Fruit fly (Drosophila melanogaster) whole organism, wandering third instar larva: ENCODE results near the gene CG5376.
A peak's percentile ranks its signal among the peaks of the same experiment; 100 is the strongest.

Experiments
- Abd-B ChIP-seq: fragments of >200 bp; optimal IDR thresholded peaks from 2 replicates; lab custom pipeline; 2017; ENCODE audit warnings: missing biosample characterization, missing genetic modification characterization
- CG32264 ChIP-seq: fragments of 200-800 bp; sonication (Bioruptor generic); optimal IDR thresholded peaks from 2 replicates; lab custom pipeline; 2016; ENCODE audit warnings: missing biosample characterization, missing genetic modification characterization
- CG9705 ChIP-seq: fragments of 200-800 bp; sonication (Bioruptor generic); optimal IDR thresholded peaks from 2 replicates; lab custom pipeline; 2018; ENCODE audit warnings: missing biosample characterization, mild to moderate bottlenecking, missing genetic modification characterization
- CrebA ChIP-seq: fragments of 200-800 bp; sonication (Bioruptor generic); optimal IDR thresholded peaks from 2 replicates; lab custom pipeline; 2016; ENCODE audit warnings: missing biosample characterization, mild to moderate bottlenecking, missing genetic modification characterization, borderline replicate concordance
- Dfd ChIP-seq: fragments of >200 bp; optimal IDR thresholded peaks from 2 replicates; lab custom pipeline; 2017; ENCODE audit warnings: missing biosample characterization, missing genetic modification characterization
- Dif ChIP-seq: fragments of 200-275, 200-300 bp; sonication (Bioruptor generic); optimal IDR thresholded peaks from 2 replicates; lab custom pipeline; 2018; ENCODE audit warnings: missing biosample characterization, missing genetic modification characterization; ENCODE audit not compliant: partially characterized antibody
- GATAd ChIP-seq: sonication (Bioruptor generic); optimal IDR thresholded peaks from 2 replicates; lab custom pipeline; 2016; ENCODE audit warnings: missing biosample characterization, missing genetic modification characterization
- HLH106 ChIP-seq: fragments of 200-800 bp; optimal IDR thresholded peaks from 3 replicates; lab custom pipeline; 2019; ENCODE audit warnings: missing biosample characterization, mild to moderate bottlenecking, missing genetic modification characterization, moderate library complexity
- Hnf4 ChIP-seq: fragments of 200-800 bp; sonication (Bioruptor generic); optimal IDR thresholded peaks from 2 replicates; lab custom pipeline; 2016; ENCODE audit warnings: missing biosample characterization, mild to moderate bottlenecking, missing genetic modification characterization
- Hr78 ChIP-seq: fragments of >200 bp; optimal IDR thresholded peaks from 2 replicates; lab custom pipeline; 2017; ENCODE audit warnings: missing biosample characterization, missing genetic modification characterization
- Hr83 ChIP-seq: fragments of 200-300 bp; sonication (Bioruptor generic); optimal IDR thresholded peaks from 2 replicates; lab custom pipeline; 2016; ENCODE audit warnings: missing biosample characterization, mild to moderate bottlenecking, missing genetic modification characterization, moderate library complexity; ENCODE audit not compliant: poor library complexity, severe bottlenecking
- Jra ChIP-seq: sonication (Bioruptor generic); optimal IDR thresholded peaks from 2 replicates; lab custom pipeline; 2016; ENCODE audit warnings: missing biosample characterization, missing genetic modification characterization
- Mio ChIP-seq: sonication (Bioruptor generic); optimal IDR thresholded peaks from 2 replicates; lab custom pipeline; 2016; ENCODE audit warnings: missing biosample characterization, missing genetic modification characterization
- Myc ChIP-seq: fragments of >200 bp; optimal IDR thresholded peaks from 2 replicates; lab custom pipeline; 2017
- N ChIP-seq: fragments of >200 bp; optimal IDR thresholded peaks from 2 replicates; lab custom pipeline; 2018; ENCODE audit warnings: missing biosample characterization, missing external identifiers, missing genetic modification characterization
- OdsH ChIP-seq: fragments of 200-800 bp; sonication (Bioruptor generic); optimal IDR thresholded peaks from 2 replicates; lab custom pipeline; 2016; ENCODE audit warnings: missing biosample characterization, mild to moderate bottlenecking, missing genetic modification characterization
- Rel ChIP-seq, 2 experiments: fragments of 200-800 bp; sonication (Bioruptor generic) in 1 of 2; optimal IDR thresholded peaks; 2 replicates in 1 of 2; 3 replicates in 1 of 2; lab custom pipeline; 2016 to 2019; ENCODE audit warnings: mild to moderate bottlenecking in 2 of 2, missing biosample characterization in 2 of 2, missing genetic modification characterization in 2 of 2, moderate library complexity in 1 of 2
- Sp1 ChIP-seq: fragments of 200-800 bp; sonication (Bioruptor generic); optimal IDR thresholded peaks from 3 replicates; lab custom pipeline; 2019; ENCODE audit warnings: missing biosample characterization, mild to moderate bottlenecking, missing genetic modification characterization, moderate library complexity
- Vsx2 ChIP-seq: fragments of 200-300, 225-300 bp; sonication (Bioruptor generic); optimal IDR thresholded peaks from 2 replicates; lab custom pipeline; 2018; ENCODE audit warnings: missing biosample characterization, missing genetic modification characterization; ENCODE audit not compliant: partially characterized antibody
- br ChIP-seq: fragments of 200-800 bp; sonication (Bioruptor generic); optimal IDR thresholded peaks from 2 replicates; lab custom pipeline; 2016; ENCODE audit warnings: missing biosample characterization, missing genetic modification characterization
- brk ChIP-seq: fragments of 200-800 bp; sonication (Bioruptor generic); optimal IDR thresholded peaks from 2 replicates; lab custom pipeline; 2016; ENCODE audit warnings: missing biosample characterization, mild to moderate bottlenecking, missing genetic modification characterization
- dl ChIP-seq, 2 experiments: fragments of 175-275, 200-275 bp in 1 of 2; fragments of 200-275 bp in 1 of 2; sonication (Bioruptor generic); optimal IDR thresholded peaks; lab custom pipeline; 2018; ENCODE audit warnings: mild to moderate bottlenecking in 2 of 2, missing biosample characterization in 2 of 2, missing genetic modification characterization in 2 of 2, moderate library complexity in 2 of 2; ENCODE audit not compliant: partially characterized antibody in 2 of 2, insufficient read depth in 1 of 2
- dmrt93B ChIP-seq: fragments of 200-800 bp; sonication (Bioruptor generic); optimal IDR thresholded peaks from 2 replicates; lab custom pipeline; 2018; ENCODE audit warnings: missing biosample characterization, mild to moderate bottlenecking, missing genetic modification characterization
- dsf ChIP-seq: sonication (Bioruptor generic); optimal IDR thresholded peaks from 2 replicates; lab custom pipeline; 2016; ENCODE audit warnings: missing biosample characterization, missing genetic modification characterization, borderline replicate concordance
- ey ChIP-seq: fragments of 200-800 bp; sonication (Bioruptor generic); optimal IDR thresholded peaks from 2 replicates; lab custom pipeline; 2016; ENCODE audit warnings: missing biosample characterization, missing genetic modification characterization
- foxo ChIP-seq, 2 experiments: fragments of 200-800 bp; sonication (Bioruptor generic); optimal IDR thresholded peaks; 2 replicates in 1 of 2; 3 replicates in 1 of 2; lab custom pipeline; 2016 to 2017; ENCODE audit warnings: missing biosample characterization in 2 of 2, missing genetic modification characterization in 2 of 2
- fru ChIP-seq: fragments of 200-800 bp; sonication (Bioruptor generic); optimal IDR thresholded peaks from 3 replicates; lab custom pipeline; 2016; ENCODE audit warnings: missing biosample characterization, mild to moderate bottlenecking, missing genetic modification characterization
- h ChIP-seq: fragments of 200-800 bp; sonication (Bioruptor generic); optimal IDR thresholded peaks from 3 replicates; lab custom pipeline; 2016; ENCODE audit warnings: missing biosample characterization, mild to moderate bottlenecking, missing genetic modification characterization
- jim ChIP-seq: fragments of 175-275, 200-325 bp; sonication (Bioruptor generic); optimal IDR thresholded peaks from 2 replicates; lab custom pipeline; 2016; ENCODE audit warnings: missing biosample characterization, mild to moderate bottlenecking, missing genetic modification characterization
- lola ChIP-seq: fragments of >200 bp; optimal IDR thresholded peaks from 2 replicates; lab custom pipeline; 2017; ENCODE audit warnings: missing biosample characterization, missing genetic modification characterization
- pan ChIP-seq: fragments of >200 bp; optimal IDR thresholded peaks from 2 replicates; lab custom pipeline; 2017
- psq ChIP-seq: fragments of 200-800 bp; sonication (Bioruptor generic); optimal IDR thresholded peaks from 3 replicates; lab custom pipeline; 2017; ENCODE audit warnings: missing biosample characterization, mild to moderate bottlenecking, missing genetic modification characterization, moderate library complexity
- rgr ChIP-seq: fragments of 200-800 bp; sonication (Bioruptor generic); optimal IDR thresholded peaks from 3 replicates; lab custom pipeline; 2016; ENCODE audit warnings: missing biosample characterization, mild to moderate bottlenecking, missing genetic modification characterization
- sage ChIP-seq: fragments of 200-800 bp; sonication (Bioruptor generic); optimal IDR thresholded peaks from 2 replicates; lab custom pipeline; 2016; ENCODE audit warnings: missing biosample characterization, mild to moderate bottlenecking, missing genetic modification characterization
- sv ChIP-seq: fragments of 200-800 bp; sonication (Bioruptor generic); optimal IDR thresholded peaks from 3 replicates; lab custom pipeline; 2016; ENCODE audit warnings: missing biosample characterization, missing genetic modification characterization
- tai ChIP-seq: sonication (Bioruptor generic); optimal IDR thresholded peaks from 2 replicates; lab custom pipeline; 2016; ENCODE audit warnings: missing biosample characterization, missing genetic modification characterization
- usp ChIP-seq: fragments of >200 bp; optimal IDR thresholded peaks from 2 replicates; lab custom pipeline; 2017; ENCODE audit warnings: missing biosample characterization, missing genetic modification characterization
- woc ChIP-seq: sonication (Bioruptor generic); optimal IDR thresholded peaks from 2 replicates; lab custom pipeline; 2016; ENCODE audit warnings: missing biosample characterization, mild to moderate bottlenecking, missing genetic modification characterization

The CG5376 gene

dm6 chr3R:22447195-22447873 is 41.4 kb downstream of the CG5376 start, which contains the start of gene CG34288:
Gene CG34288 (minus strand): TSS chr3R:22447263.
- TF ChIP-seq h (peak; percentile 76), Mio (GFP tag; lab: Kevin White, UChicago) (no peak), fru (peak; percentile 83), usp (GFP tag; lab: Kevin White, UChicago) (no peak), lola (GFP tag; lab: Kevin White, UChicago) (no peak), OdsH (peak; percentile 50), brk (GFP tag; lab: Kevin White, UChicago) (no peak), dmrt93B (GFP tag; lab: Kevin White, UChicago) (no peak), CrebA (GFP tag; lab: Kevin White, UChicago) (no peak), Dif (no peak), rgr (no peak), Hr83 (GFP tag; lab: Kevin White, UChicago) (peak; percentile 87), Dfd (GFP tag; lab: Kevin White, UChicago) (no peak), Hnf4 (GFP tag; lab: Kevin White, UChicago) (no peak), Myc (lab: Kevin White, UChicago) (no peak), woc (GFP tag; lab: Kevin White, UChicago) (no peak), Rel (GFP tag; optimal IDR thresholded peaks at IDR 0.05; lab: Kevin White, UChicago) (peak; percentile 65), Rel (tag; optimal IDR thresholded peaks at IDR 0.05; lab: Kevin White, UChicago) (peak; percentile 96), jim (no peak), GATAd (GFP tag; lab: Kevin White, UChicago) (no peak), CG9705 (GFP tag; lab: Kevin White, UChicago) (no peak), Vsx2 (GFP tag; lab: Kevin White, UChicago) (peak; percentile 93), CG32264 (GFP tag; lab: Kevin White, UChicago) (peak; percentile 74), HLH106 (peak; percentile 54), br (peak; percentile 43), foxo (GFP tag; optimal IDR thresholded peaks at IDR 0.05; lab: Kevin White, UChicago) (peak; percentile 9 to 74), Hr78 (GFP tag; lab: Kevin White, UChicago) (no peak), sv (GFP tag; lab: Kevin White, UChicago) (no peak), ey (peak; percentile 43), sage (no peak), tai (no peak), Abd-B (GFP tag; lab: Kevin White, UChicago) (no peak), dl (GFP tag; optimal IDR thresholded peaks at IDR 0.05; lab: Kevin White, UChicago; ENCODE audit: insufficient read depth in 1 of 2, partially characterized antibody in 2 of 2) (no peak), pan (no peak), N (GFP tag; lab: Kevin White, UChicago) (no peak), Sp1 (GFP tag; lab: Kevin White, UChicago) (no peak), psq (no peak), Jra (GFP tag; lab: Kevin White, UChicago) (peak; percentile 6), dsf (GFP tag; lab: Kevin White, UChicago) (no peak)

dm6 chr3R:22446493-22446892 is 42.3 kb downstream of the CG5376 start, which contains the start of gene CG12499:
Gene CG12499 (minus strand): TSS chr3R:22446587.
- TF ChIP-seq dl (GFP tag; optimal IDR thresholded peaks at IDR 0.05; lab: Kevin White, UChicago; ENCODE audit: insufficient read depth in 1 of 2, partially characterized antibody in 2 of 2) (no peak), Myc (lab: Kevin White, UChicago) (peak; percentile 19)

- TF ChIP-seq pan (no peak), dsf (GFP tag; lab: Kevin White, UChicago) (no peak), fru (no peak), lola (GFP tag; lab: Kevin White, UChicago) (no peak), CG32264 (GFP tag; lab: Kevin White, UChicago) (no peak), Hr78 (GFP tag; lab: Kevin White, UChicago) (no peak), GATAd (GFP tag; lab: Kevin White, UChicago) (no peak), N (GFP tag; lab: Kevin White, UChicago) (no peak), brk (GFP tag; lab: Kevin White, UChicago) (no peak), Abd-B (GFP tag; lab: Kevin White, UChicago) (no peak), usp (GFP tag; lab: Kevin White, UChicago) (no peak), Dif (no peak)
Measured at dm6 chr3R:22438301-22438700, 50.5 kb downstream of the CG5376 start.
